Worm (Caenorhabditis elegans): ENCODE data around the gene T04B8.1.

Gene T04B8.1

ce11 chrII:602969-603368 lies 31.1 kb upstream of the T04B8.1 start (continued):
- TF ChIP-seq C04F5.9 (tag; optimal IDR thresholded peaks at IDR 0.05) = no peak
- peak; percentile 83 for TF ChIP-seq nhr-85 (tag)
- TF ChIP-seq lin-39 (tag; optimal IDR thresholded peaks at IDR 0.05) = peak; percentile 88
- peak in 1 of 2 experiments; percentile 4 for TF ChIP-seq ztf-11 (tag; optimal IDR thresholded peaks at IDR 0.05)
- peak; percentile 82 for TF ChIP-seq snu-23 (GFP tag; optimal IDR thresholded peaks at IDR 0.05)
- TF ChIP-seq nhr-90 (tag; optimal IDR thresholded peaks at IDR 0.05; ENCODE audit: poor library complexity) = no peak
- TF ChIP-seq ama-1 (optimal IDR thresholded peaks at IDR 0.05) = no peak
- TF ChIP-seq pag-3 (tag; optimal IDR thresholded peaks at IDR 0.05; ENCODE audit: borderline replicate concordance, insufficient read depth) = no peak
- no peak for TF ChIP-seq unc-130 (tag; optimal IDR thresholded peaks at IDR 0.05)
- TF ChIP-seq irx-1 (tag; optimal IDR thresholded peaks at IDR 0.05) = peak; percentile 45
- TF ChIP-seq nhr-28 (tag; optimal IDR thresholded peaks at IDR 0.05) = no peak
- TF ChIP-seq Y116A8C.19 (tag; optimal IDR thresholded peaks at IDR 0.05; ENCODE audit: borderline replicate concordance) = no peak
- TF ChIP-seq xbp-1 (tag; optimal IDR thresholded peaks at IDR 0.05) = peak; percentile 23
- TF ChIP-seq C16A3.4 (tag; optimal IDR thresholded peaks at IDR 0.05) = peak; percentile 42
- TF ChIP-seq nhr-11 (tag; optimal IDR thresholded peaks at IDR 0.05) = peak; percentile 26
- TF ChIP-seq nhr-19 (GFP tag; conservative IDR thresholded peaks at IDR 0.05) = no peak
- peak; percentile 86 for TF ChIP-seq nhr-71 (tag; optimal IDR thresholded peaks at IDR 0.05)
- no peak for TF ChIP-seq ceh-88 (GFP tag; IDR thresholded peaks at IDR 0.05)
- no peak for TF ChIP-seq egl-13 (tag; optimal IDR thresholded peaks at IDR 0.05)
- peak; percentile 62 for TF ChIP-seq swsn-7 (tag; optimal IDR thresholded peaks at IDR 0.05)
- peak; percentile 64 for TF ChIP-seq snpc-4 (tag; optimal IDR thresholded peaks at IDR 0.05)
- TF ChIP-seq dsc-1 (tag; optimal IDR thresholded peaks at IDR 0.05) = peak; percentile 21
- no peak for TF ChIP-seq C34B4.2 (tag; optimal IDR thresholded peaks at IDR 0.05)
- TF ChIP-seq nhr-76 (tag; optimal IDR thresholded peaks at IDR 0.05) = no peak
- no peak for TF ChIP-seq elt-2 (tag; optimal IDR thresholded peaks at IDR 0.05)
- TF ChIP-seq mep-1 (tag; optimal IDR thresholded peaks at IDR 0.05) = peak; percentile 87
- peak; percentile 66 for TF ChIP-seq tbx-2 (tag; optimal IDR thresholded peaks at IDR 0.05)
- peak; percentile 76 for TF ChIP-seq skn-1 (tag; optimal IDR thresholded peaks at IDR 0.05)
- no peak for TF ChIP-seq fos-1 (tag; optimal IDR thresholded peaks at IDR 0.05)

ce11 chrII:605267-605666 lies 28.8 kb upstream of the T04B8.1 start, which contains the start of gene W04H10.2:
Gene W04H10.2 (plus strand): TSS chrII:605567.
- TF ChIP-seq C34B4.2 (tag; optimal IDR thresholded peaks at IDR 0.05) = no peak
- no peak for TF ChIP-seq aha-1 (tag; optimal IDR thresholded peaks at IDR 0.05)
- TF ChIP-seq unc-98 (GFP tag; IDR thresholded peaks at IDR 0.05) = no peak
- no peak for TF ChIP-seq nhr-76 (tag; optimal IDR thresholded peaks at IDR 0.05)
- TF ChIP-seq lin-14 (GFP tag; optimal IDR thresholded peaks at IDR 0.05) = no peak
- TF ChIP-seq tlp-1 (tag; optimal IDR thresholded peaks at IDR 0.05) = no peak
- no peak for TF ChIP-seq sup-37 (GFP tag; optimal IDR thresholded peaks at IDR 0.05)
- no peak for TF ChIP-seq blmp-1 (tag; optimal IDR thresholded peaks at IDR 0.05)
- no peak for TF ChIP-seq nhr-20 (tag; optimal IDR thresholded peaks at IDR 0.05)
- TF ChIP-seq egl-13 (tag; optimal IDR thresholded peaks at IDR 0.05) = no peak
- no peak for TF ChIP-seq jun-1 (tag; optimal IDR thresholded peaks at IDR 0.05)

DNA sequence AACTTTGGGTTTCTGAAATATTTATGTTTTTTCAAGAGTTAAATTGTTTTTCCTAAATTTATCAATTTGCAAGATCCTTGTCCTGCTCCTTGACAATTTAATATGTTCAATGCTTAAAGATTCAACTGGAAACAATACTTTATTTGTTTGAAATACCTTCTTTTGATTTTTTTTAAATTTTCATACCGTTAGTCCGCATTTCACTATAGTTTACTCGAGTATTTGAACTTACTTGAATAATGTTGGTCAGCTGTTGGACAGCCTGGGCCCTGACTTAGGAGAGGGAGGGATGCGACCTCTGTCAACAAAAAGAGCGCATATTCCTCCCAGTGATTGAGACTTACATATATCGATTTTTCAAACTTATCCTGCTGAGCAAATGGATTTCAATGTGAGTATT lies 28.1 kb upstream of the T04B8.1 start, which contains the start of gene W04H10.5:
W04H10.5 (plus strand) TSS at position 301 of the 400 bp plus-strand sequence.
- TF ChIP-seq nhr-76 (tag; optimal IDR thresholded peaks at IDR 0.05) = no peak
- no peak for TF ChIP-seq C04F5.9 (tag; optimal IDR thresholded peaks at IDR 0.05)
- no peak for TF ChIP-seq pqm-1 (tag; optimal IDR thresholded peaks at IDR 0.05)
- no peak for TF ChIP-seq nhr-12 (tag; optimal IDR thresholded peaks at IDR 0.05)
- no peak for TF ChIP-seq Y116A8C.19 (tag; optimal IDR thresholded peaks at IDR 0.05; ENCODE audit: borderline replicate concordance)
- TF ChIP-seq unc-130 (tag; optimal IDR thresholded peaks at IDR 0.05) = no peak
- no peak for TF ChIP-seq fkh-4 (tag; optimal IDR thresholded peaks at IDR 0.05; ENCODE audit: borderline replicate concordance)
- no peak for TF ChIP-seq skn-1 (tag; optimal IDR thresholded peaks at IDR 0.05)
- no peak for TF ChIP-seq tbx-2 (tag; optimal IDR thresholded peaks at IDR 0.05)
- TF ChIP-seq egl-13 (tag; optimal IDR thresholded peaks at IDR 0.05) = no peak
- TF ChIP-seq snu-23 (GFP tag; optimal IDR thresholded peaks at IDR 0.05) = no peak
- no peak for TF ChIP-seq lir-3 (tag; optimal IDR thresholded peaks at IDR 0.05; ENCODE audit: poor library complexity)
